Fruit fly (Drosophila melanogaster) whole organism, embryonic: ENCODE results near the gene Pdi.
A peak's percentile ranks its signal among the peaks of the same experiment; 100 is the strongest.

ENCODE experiments used
- ATbp ChIP-seq: fragments of 200-800 bp; sonication (Bioruptor generic); optimal IDR thresholded peaks from 2 replicates; lab custom pipeline; 2017; ENCODE audit warnings: missing biosample characterization, mild to moderate bottlenecking, missing genetic modification characterization, missing genetic modification reagents
- BtbVII ChIP-seq: fragments of 200-800 bp; sonication (Bioruptor generic); optimal IDR thresholded peaks from 3 replicates; lab custom pipeline; 2017; ENCODE audit warnings: missing biosample characterization, mild to moderate bottlenecking, missing genetic modification characterization
- CG10366 ChIP-seq: fragments of 200-800 bp; sonication (Bioruptor generic); IDR thresholded peaks from 2 replicates; pipeline ENCODE4 v1.3.6; 2022; ENCODE audit warnings: missing biosample characterization, missing genetic modification characterization
- CG10565 ChIP-seq: fragments of 200-800 bp; sonication (Bioruptor generic); optimal IDR thresholded peaks from 3 replicates; lab custom pipeline; 2016; ENCODE audit warnings: missing biosample characterization, mild to moderate bottlenecking, missing genetic modification characterization
- CG1647 ChIP-seq: fragments of 200-800 bp; sonication (Bioruptor generic); optimal IDR thresholded peaks from 3 replicates; lab custom pipeline; 2016; ENCODE audit warnings: missing biosample characterization, missing genetic modification characterization
- CG16815 ChIP-seq: fragments of 200-800 bp; sonication (Bioruptor generic); optimal IDR thresholded peaks from 3 replicates; lab custom pipeline; 2017; ENCODE audit warnings: missing biosample characterization, mild to moderate bottlenecking, missing genetic modification characterization
- CG17328 ChIP-seq: fragments of 200-800 bp; sonication (Bioruptor generic); IDR thresholded peaks from 2 replicates; pipeline ENCODE4 v1.3.6; 2022; ENCODE audit warnings: missing biosample characterization, missing genetic modification characterization
- CG17359 ChIP-seq: fragments of 200-800 bp; sonication (Bioruptor generic); optimal IDR thresholded peaks from 3 replicates; lab custom pipeline; 2018; ENCODE audit warnings: missing biosample characterization, mild to moderate bottlenecking, missing genetic modification characterization, moderate library complexity
- CG18599 ChIP-seq: fragments of 200-800 bp; sonication (Bioruptor generic); optimal IDR thresholded peaks from 3 replicates; lab custom pipeline; 2017; ENCODE audit warnings: missing biosample characterization, missing genetic modification characterization, mild to moderate bottlenecking, moderate library complexity, missing genetic modification reagents
- CG18619 ChIP-seq: fragments of 200-800 bp; sonication (Bioruptor generic); optimal IDR thresholded peaks from 3 replicates; lab custom pipeline; 2017; ENCODE audit warnings: missing biosample characterization, mild to moderate bottlenecking, missing genetic modification characterization
- CG30020 ChIP-seq: fragments of 200-800 bp; optimal IDR thresholded peaks from 2 replicates; lab custom pipeline; 2019; ENCODE audit warnings: missing biosample characterization, mild to moderate bottlenecking, missing genetic modification characterization, moderate library complexity
- CG30403 ChIP-seq: fragments of 200-800 bp; sonication (Bioruptor generic); optimal IDR thresholded peaks from 3 replicates; lab custom pipeline; 2016; ENCODE audit warnings: missing biosample characterization, missing genetic modification characterization
- CG43689 ChIP-seq: fragments of 200-800 bp; sonication (Bioruptor generic); IDR thresholded peaks from 2 replicates; pipeline ENCODE4 v1.3.6; 2022; ENCODE audit warnings: missing biosample characterization, missing genetic modification characterization
- CG8290 ChIP-seq, 3 experiments: fragments of 200-800 bp; sonication (Bioruptor generic); optimal IDR thresholded peaks; 2 replicates each; lab custom pipeline; 2016 to 2019; ENCODE audit warnings: missing biosample characterization in 3 of 3, missing genetic modification characterization in 3 of 3, mild to moderate bottlenecking in 2 of 3, moderate library complexity in 1 of 3
- CG9727 ChIP-seq: fragments of 200-800 bp; sonication (Bioruptor generic); optimal IDR thresholded peaks from 3 replicates; lab custom pipeline; 2017; ENCODE audit warnings: missing biosample characterization, mild to moderate bottlenecking, missing genetic modification characterization
- D19A ChIP-seq: fragments of 200-800 bp; optimal IDR thresholded peaks from 3 replicates; lab custom pipeline; 2019; ENCODE audit warnings: missing biosample characterization, mild to moderate bottlenecking, missing genetic modification characterization, moderate library complexity
- Dfd ChIP-seq, 2 experiments: fragments of >200 bp; optimal IDR thresholded peaks; 2 replicates each; lab custom pipeline; 2017; ENCODE audit warnings: missing biosample characterization in 2 of 2, missing genetic modification characterization in 2 of 2
- Doc2 ChIP-seq: fragments of 200-800 bp; sonication (Bioruptor generic); IDR thresholded peaks from 2 replicates; pipeline ENCODE4 v1.3.6; 2022; ENCODE audit warnings: missing biosample characterization, missing genetic modification characterization
- Drgx ChIP-seq: fragments of 200-800 bp; sonication (Bioruptor generic); IDR thresholded peaks from 2 replicates; pipeline ENCODE4 v1.3.6; 2022; ENCODE audit warnings: missing biosample characterization, missing genetic modification characterization
- Hand ChIP-seq: fragments of 200-800 bp; sonication (Bioruptor generic); optimal IDR thresholded peaks from 2 replicates; lab custom pipeline; 2017; ENCODE audit warnings: mild to moderate bottlenecking, missing biosample characterization, missing genetic modification reagents, missing genetic modification characterization
- Hr3 ChIP-seq: fragments of 200-800 bp; sonication (Bioruptor generic); optimal IDR thresholded peaks from 3 replicates; lab custom pipeline; 2016; ENCODE audit warnings: missing biosample characterization, missing genetic modification characterization
- Hr78 ChIP-seq, 2 experiments: fragments of 200-800 bp in 1 of 2; fragments of >200 bp in 1 of 2; sonication (Bioruptor generic) in 1 of 2; optimal IDR thresholded peaks; 2 replicates each; lab custom pipeline; 2017 to 2019; ENCODE audit warnings: missing biosample characterization in 2 of 2, missing genetic modification characterization in 2 of 2, mild to moderate bottlenecking in 1 of 2, moderate library complexity in 1 of 2
- Lhr ChIP-seq: fragments of 200-800 bp; sonication (Bioruptor generic); optimal IDR thresholded peaks from 3 replicates; lab custom pipeline; 2017; ENCODE audit warnings: mild to moderate bottlenecking, missing biosample characterization, missing genetic modification reagents, missing genetic modification characterization
- PHDP ChIP-seq: fragments of 200-800 bp; sonication (Bioruptor generic); optimal IDR thresholded peaks from 3 replicates; lab custom pipeline; 2018; ENCODE audit warnings: missing biosample characterization, mild to moderate bottlenecking, missing genetic modification characterization, moderate library complexity
- Poxn ChIP-seq: fragments of 200-800 bp; sonication (Bioruptor generic); IDR thresholded peaks from 2 replicates; pipeline ENCODE4 v1.3.6; 2022; ENCODE audit warnings: missing biosample characterization, missing genetic modification characterization
- Stat92E ChIP-seq, 3 experiments: fragments of >200 bp in 2 of 3; fragments of 200-800 bp in 1 of 3; sonication (Bioruptor generic) in 1 of 3; optimal IDR thresholded peaks; 2 replicates each; lab custom pipeline; 2017 to 2019; ENCODE audit warnings: missing biosample characterization in 3 of 3, missing genetic modification characterization in 3 of 3, mild to moderate bottlenecking in 1 of 3, moderate library complexity in 1 of 3
- ash1 ChIP-seq: fragments of 200-800 bp; sonication (Bioruptor generic); optimal IDR thresholded peaks from 2 replicates; lab custom pipeline; 2018; ENCODE audit warnings: missing biosample characterization, mild to moderate bottlenecking, missing genetic modification characterization
- bcd ChIP-seq: fragments of 200-800 bp; sonication (Bioruptor generic); optimal IDR thresholded peaks from 2 replicates; lab custom pipeline; 2017; ENCODE audit warnings: missing biosample characterization, mild to moderate bottlenecking, missing genetic modification characterization
- bsh ChIP-seq, 2 experiments: fragments of 200-800 bp; sonication (Bioruptor generic); optimal IDR thresholded peaks; 2 replicates each; lab custom pipeline; 2017 to 2018; ENCODE audit warnings: mild to moderate bottlenecking in 2 of 2, missing biosample characterization in 2 of 2, missing genetic modification characterization in 2 of 2, moderate library complexity in 1 of 2
- corto ChIP-seq: fragments of 200-800 bp; sonication (Bioruptor generic); optimal IDR thresholded peaks from 2 replicates; lab custom pipeline; 2016; ENCODE audit warnings: missing biosample characterization, mild to moderate bottlenecking, missing genetic modification characterization, moderate library complexity
- croc ChIP-seq: fragments of 200-800 bp; sonication (Bioruptor generic); conservative IDR thresholded peaks from 3 replicates; pipeline ENCODE4 v1.3.6; 2022; ENCODE audit warnings: missing biosample characterization, missing genetic modification characterization
- emc ChIP-seq: fragments of 200-800 bp; sonication (Bioruptor generic); optimal IDR thresholded peaks from 2 replicates; lab custom pipeline; 2016; ENCODE audit warnings: missing biosample characterization, missing genetic modification characterization
- esg ChIP-seq: fragments of 200-800 bp; sonication (Bioruptor generic); conservative IDR thresholded peaks from 2 replicates; pipeline ENCODE4 v1.3.6; 2022; ENCODE audit warnings: missing biosample characterization, missing genetic modification characterization
- fd96Cb ChIP-seq: fragments of 200-800 bp; sonication (Bioruptor generic); optimal IDR thresholded peaks from 2 replicates; lab custom pipeline; 2018; ENCODE audit warnings: missing biosample characterization, mild to moderate bottlenecking, missing genetic modification characterization, moderate library complexity
- lmd ChIP-seq: fragments of 200-800 bp; sonication (Bioruptor generic); IDR thresholded peaks from 2 replicates; pipeline ENCODE4 v1.3.6; 2022; ENCODE audit warnings: missing biosample characterization, missing genetic modification characterization
- lola ChIP-seq, 3 experiments: fragments of >200 bp in 2 of 3; fragments of 200-800 bp in 1 of 3; sonication (Bioruptor generic) in 1 of 3; optimal IDR thresholded peaks; 2 replicates each; lab custom pipeline; 2017 to 2019; ENCODE audit warnings: missing biosample characterization in 3 of 3, missing genetic modification characterization in 3 of 3, mild to moderate bottlenecking in 1 of 3, moderate library complexity in 1 of 3
- nerfin-1 ChIP-seq: fragments of 200-800 bp; sonication (Bioruptor generic); optimal IDR thresholded peaks from 3 replicates; lab custom pipeline; 2019; ENCODE audit warnings: missing biosample characterization, mild to moderate bottlenecking, missing genetic modification characterization, moderate library complexity
- pita ChIP-seq: fragments of 200-800 bp; sonication (Bioruptor generic); optimal IDR thresholded peaks from 2 replicates; lab custom pipeline; 2017; ENCODE audit warnings: missing biosample characterization, mild to moderate bottlenecking, missing genetic modification characterization
- sc ChIP-seq, 3 experiments: fragments of >200 bp in 2 of 3; fragments of 200-800 bp in 1 of 3; sonication (Bioruptor generic) in 1 of 3; optimal IDR thresholded peaks; 2 replicates in 2 of 3; 3 replicates in 1 of 3; lab custom pipeline; 2017; ENCODE audit warnings: mild to moderate bottlenecking in 1 of 3, missing biosample characterization in 1 of 3, missing genetic modification characterization in 1 of 3, missing genetic modification reagents in 1 of 3
- schlank ChIP-seq: fragments of 200-800 bp; sonication (Bioruptor generic); optimal IDR thresholded peaks from 2 replicates; lab custom pipeline; 2018; ENCODE audit warnings: missing biosample characterization, mild to moderate bottlenecking, missing genetic modification characterization
- sqz ChIP-seq: fragments of 200-800 bp; sonication (Bioruptor generic); optimal IDR thresholded peaks from 3 replicates; lab custom pipeline; 2018; ENCODE audit warnings: missing biosample characterization, mild to moderate bottlenecking, missing genetic modification characterization
- ssp ChIP-seq: fragments of 200-800 bp; sonication (Bioruptor generic); IDR thresholded peaks from 2 replicates; pipeline ENCODE4 v1.3.6; 2022; ENCODE audit warnings: missing biosample characterization, missing genetic modification characterization
- tgo ChIP-seq: fragments of 200-800 bp; sonication (Bioruptor generic); IDR thresholded peaks from 3 replicates; pipeline ENCODE4 v1.3.6; 2022; ENCODE audit warnings: missing biosample characterization, missing genetic modification characterization
- tll ChIP-seq, 2 experiments: fragments of 200-800 bp in 1 of 2; fragments of >200 bp in 1 of 2; sonication (Bioruptor generic) in 1 of 2; optimal IDR thresholded peaks; 2 replicates each; lab custom pipeline; 2017 to 2019; ENCODE audit warnings: missing biosample characterization in 2 of 2, missing genetic modification characterization in 2 of 2, mild to moderate bottlenecking in 1 of 2, moderate library complexity in 1 of 2
- trem ChIP-seq: fragments of 200-800 bp; optimal IDR thresholded peaks from 3 replicates; lab custom pipeline; 2019; ENCODE audit warnings: missing biosample characterization, mild to moderate bottlenecking, missing genetic modification characterization, moderate library complexity
- wor ChIP-seq: fragments of 200-800 bp; sonication (Bioruptor generic); IDR thresholded peaks from 2 replicates; pipeline ENCODE4 v1.3.6; 2022; ENCODE audit warnings: missing biosample characterization, missing genetic modification characterization
- zf30C ChIP-seq: fragments of 200-800 bp; sonication (Bioruptor generic); optimal IDR thresholded peaks from 3 replicates; lab custom pipeline; 2018; ENCODE audit warnings: missing biosample characterization, mild to moderate bottlenecking, missing genetic modification characterization

The Pdi gene

dm6 chr3L:15107776-15108379 is 34.8 kb downstream of the Pdi start (continued):
- TF ChIP-seq fd96Cb (tag; lab: Kevin White, UChicago), result peak; percentile 65
- TF ChIP-seq CG18599 (GFP tag; lab: Kevin White, UChicago), result peak; percentile 56
- peak; percentile 54 for TF ChIP-seq CG17359 (tag; lab: Kevin White, UChicago)
- TF ChIP-seq CG10565 (GFP tag; lab: Kevin White, UChicago), result no peak
- peak; percentile 43 for TF ChIP-seq esg (GFP tag; lab: Robert Waterston, UW)
- TF ChIP-seq emc (GFP tag; lab: Kevin White, UChicago), result no peak
- peak; percentile 30; the same call in 1 of the 3 replicates for TF ChIP-seq croc (GFP tag; lab: Robert Waterston, UW)
- TF ChIP-seq schlank (tag; lab: Kevin White, UChicago), result no peak
- no peak for TF ChIP-seq BtbVII (GFP tag; lab: Kevin White, UChicago)
- peak; percentile 40 for TF ChIP-seq ATbp (GFP tag; lab: Kevin White, UChicago)
- peak; percentile 26 for TF ChIP-seq Hand (GFP tag; lab: Kevin White, UChicago)
- no peak for TF ChIP-seq Hr78 (GFP tag; optimal IDR thresholded peaks at IDR 0.05; lab: Kevin White, UChicago)
- peak; percentile 59 for TF ChIP-seq CG16815 (GFP tag; lab: Kevin White, UChicago)
- no peak for TF ChIP-seq Lhr (GFP tag; lab: Kevin White, UChicago)
- TF ChIP-seq ash1 (GFP tag; lab: Kevin White, UChicago), result no peak
- peak; percentile 30 for TF ChIP-seq nerfin-1 (tag; lab: Kevin White, UChicago)
- TF ChIP-seq lola (GFP tag; optimal IDR thresholded peaks at IDR 0.05; lab: Kevin White, UChicago), result peak in 1 of 3 experiments; percentile 80
- peak; percentile 13 for TF ChIP-seq CG30020 (tag; lab: Kevin White, UChicago)
- TF ChIP-seq zf30C (GFP tag; lab: Kevin White, UChicago), result peak; percentile 76
- no peak for TF ChIP-seq tll (GFP tag; optimal IDR thresholded peaks at IDR 0.05; lab: Kevin White, UChicago)
- TF ChIP-seq PHDP (tag; lab: Kevin White, UChicago), result peak; percentile 46
- TF ChIP-seq Drgx (GFP tag; lab: Robert Waterston, UW), result peak; percentile 87
- TF ChIP-seq ssp, result 0 out of 2 replicates have a peak, but pooled peaks have one; percentile 16
- peak; percentile 57 for TF ChIP-seq bcd (GFP tag; lab: Kevin White, UChicago)
- peak; percentile 62 for TF ChIP-seq D19A (tag; lab: Kevin White, UChicago)
- TF ChIP-seq pita, result no peak
- peak; percentile 94 for TF ChIP-seq corto
- no peak for TF ChIP-seq CG43689
- TF ChIP-seq sqz (GFP tag; lab: Kevin White, UChicago), result peak; percentile 11
- peak; percentile 40; the same call in 1 of the 2 replicates for TF ChIP-seq wor
- TF ChIP-seq CG18619 (GFP tag; lab: Kevin White, UChicago), result peak; percentile 20
- no peak for TF ChIP-seq Dfd (GFP tag; optimal IDR thresholded peaks at IDR 0.05; lab: Kevin White, UChicago)
- peak; percentile 9; the same call in 1 of the 2 replicates for TF ChIP-seq CG10366 (GFP tag; lab: Robert Waterston, UW)
- TF ChIP-seq Doc2, result no peak
- TF ChIP-seq CG17328 (GFP tag; lab: Robert Waterston, UW), result 0 out of 2 replicates have a peak, but pooled peaks have one; percentile 44
- TF ChIP-seq CG30403, result peak; percentile 55
- TF ChIP-seq trem (tag; lab: Kevin White, UChicago), result peak; percentile 43
- TF ChIP-seq Poxn (GFP tag; lab: Robert Waterston, UW), result no peak
- peak; percentile 21 for TF ChIP-seq CG8290 (GFP tag; optimal IDR thresholded peaks at IDR 0.05; lab: Kevin White, UChicago)
- no peak for TF ChIP-seq CG8290 (tag; optimal IDR thresholded peaks at IDR 0.05; lab: Kevin White, UChicago)
- TF ChIP-seq Hr3 (GFP tag; lab: Kevin White, UChicago), result peak; percentile 40
- peak; percentile 33; the same call in 1 of the 3 replicates for TF ChIP-seq tgo
- TF ChIP-seq Stat92E (GFP tag; optimal IDR thresholded peaks at IDR 0.05; lab: Kevin White, UChicago), result no peak
- TF ChIP-seq lmd, result peak; percentile 36
- peak; percentile 82 for TF ChIP-seq CG9727 (GFP tag; lab: Kevin White, UChicago)
- TF ChIP-seq bsh (GFP tag; optimal IDR thresholded peaks at IDR 0.05; lab: Kevin White, UChicago), result peak; percentile 60 to 92
- no peak for TF ChIP-seq CG1647
- TF ChIP-seq sc (optimal IDR thresholded peaks at IDR 0.05; lab: Kevin White, UChicago), result no peak
- peak; percentile 45 for TF ChIP-seq sc (GFP tag; optimal IDR thresholded peaks at IDR 0.05; lab: Kevin White, UChicago)
